Worm (Caenorhabditis elegans) whole organism, L2 larva: Measurements from ENCODE around the gene F17C11.26.

Experiments
- C34F6.9 ChIP-seq: fragments of 150-350 bp; optimal IDR thresholded peaks from 2 replicates; lab custom pipeline; 2014; ENCODE audit warnings: missing biosample characterization, missing genetic modification characterization
- F13H6.1 ChIP-seq: sonication (generic microtip); optimal IDR thresholded peaks from 2 replicates; lab custom pipeline; 2016; ENCODE audit warnings: missing genetic modification characterization, missing compliant biosample characterization
- Y55F3AM.14 ChIP-seq: fragments of 200-800 bp; sonication (Bioruptor generic); optimal IDR thresholded peaks from 2 replicates; lab custom pipeline; 2018; ENCODE audit warnings: mild to moderate bottlenecking, missing genetic modification characterization, missing compliant biosample characterization
- alr-1 ChIP-seq: fragments of 150-350 bp; optimal IDR thresholded peaks from 2 replicates; lab custom pipeline; 2014; ENCODE audit warnings: missing biosample characterization, missing genetic modification characterization
- aly-2 ChIP-seq: fragments of 150-350 bp; optimal IDR thresholded peaks from 2 replicates; lab custom pipeline; 2014; ENCODE audit warnings: missing biosample characterization, missing genetic modification characterization
- ama-1 ChIP-seq: fragments of 150-350 bp; optimal IDR thresholded peaks from 2 replicates; lab custom pipeline; 2018; ENCODE audit warnings: inconsistent platforms
- blmp-1 ChIP-seq: sonication (generic microtip); optimal IDR thresholded peaks from 2 replicates; lab custom pipeline; 2017; ENCODE audit warnings: missing genetic modification characterization, mild to moderate bottlenecking, missing compliant biosample characterization, antibody characterized with exemption, moderate library complexity; ENCODE audit not compliant: insufficient read depth
- crh-2 ChIP-seq: sonication (generic microtip); optimal IDR thresholded peaks from 2 replicates; lab custom pipeline; 2017; ENCODE audit warnings: missing biosample characterization, missing genetic modification characterization
- dmd-4 ChIP-seq: sonication (generic microtip); optimal IDR thresholded peaks from 2 replicates; lab custom pipeline; 2017; ENCODE audit warnings: missing biosample characterization, missing genetic modification characterization
- egl-27 ChIP-seq: sonication (generic microtip); optimal IDR thresholded peaks from 3 replicates; lab custom pipeline; 2017; ENCODE audit warnings: missing biosample characterization, missing genetic modification reagents, missing genetic modification characterization
- elt-3 ChIP-seq: sonication (generic microtip); optimal IDR thresholded peaks from 2 replicates; lab custom pipeline; 2017; ENCODE audit warnings: missing biosample characterization, missing genetic modification characterization
- fos-1 ChIP-seq: fragments of 150-350 bp; optimal IDR thresholded peaks from 2 replicates; lab custom pipeline; 2014; ENCODE audit warnings: missing biosample characterization, missing genetic modification characterization
- gmeb-1 ChIP-seq: fragments of 150-350 bp; optimal IDR thresholded peaks from 2 replicates; lab custom pipeline; 2014; ENCODE audit warnings: missing biosample characterization, missing genetic modification characterization
- lin-11 ChIP-seq: fragments of 150-350 bp; sonication (generic microtip); optimal IDR thresholded peaks from 2 replicates; lab custom pipeline; 2014; ENCODE audit warnings: missing biosample characterization, missing genetic modification characterization, inconsistent platforms, mixed read lengths
- lin-13 ChIP-seq: fragments of 150-350 bp; optimal IDR thresholded peaks from 2 replicates; lab custom pipeline; 2014; ENCODE audit warnings: missing biosample characterization, missing genetic modification reagents, missing genetic modification characterization
- lsy-2 ChIP-seq, 2 experiments: fragments of 150-350 bp in 1 of 2; sonication (generic microtip) in 1 of 2; optimal IDR thresholded peaks; 2 replicates each; lab custom pipeline; 2014 to 2017; ENCODE audit warnings: missing biosample characterization in 2 of 2, missing genetic modification characterization in 2 of 2
- mab-5 ChIP-seq: fragments of 150-350 bp; optimal IDR thresholded peaks from 2 replicates; lab custom pipeline; 2014; ENCODE audit warnings: missing biosample characterization, missing genetic modification characterization
- mdl-1 ChIP-seq, 2 experiments: fragments of 150-350 bp in 1 of 2; sonication (generic microtip) in 1 of 2; optimal IDR thresholded peaks; 2 replicates each; lab custom pipeline; 2017; ENCODE audit warnings: missing biosample characterization in 2 of 2, missing genetic modification characterization in 2 of 2
- nhr-10 ChIP-seq: sonication (generic microtip); optimal IDR thresholded peaks from 2 replicates; lab custom pipeline; 2017; ENCODE audit warnings: missing biosample characterization, missing genetic modification characterization
- nhr-12 ChIP-seq: fragments of 150-350 bp; optimal IDR thresholded peaks from 2 replicates; lab custom pipeline; 2014; ENCODE audit warnings: missing biosample characterization, missing genetic modification characterization
- nhr-129 ChIP-seq: fragments of 150-350 bp; optimal IDR thresholded peaks from 2 replicates; lab custom pipeline; 2014; ENCODE audit warnings: missing biosample characterization, missing genetic modification characterization
- nhr-21 ChIP-seq: fragments of 150-350 bp; optimal IDR thresholded peaks from 2 replicates; lab custom pipeline; 2014; ENCODE audit warnings: missing biosample characterization, missing genetic modification characterization
- nhr-23 ChIP-seq: fragments of 150-350 bp; optimal IDR thresholded peaks from 2 replicates; lab custom pipeline; 2014; ENCODE audit warnings: missing biosample characterization, missing genetic modification reagents, missing genetic modification characterization
- nhr-237 ChIP-seq: fragments of 150-350 bp; optimal IDR thresholded peaks from 2 replicates; lab custom pipeline; 2014; ENCODE audit warnings: missing biosample characterization, missing genetic modification characterization
- nhr-25 ChIP-seq: fragments of 150-350 bp; sonication (generic microtip); optimal IDR thresholded peaks from 3 replicates; lab custom pipeline; 2014; ENCODE audit warnings: missing biosample characterization, missing genetic modification characterization
- nhr-6 ChIP-seq: fragments of 150-350 bp; optimal IDR thresholded peaks from 2 replicates; lab custom pipeline; 2014; ENCODE audit warnings: missing biosample characterization, missing genetic modification characterization
- nhr-77 ChIP-seq: fragments of 150-350 bp; optimal IDR thresholded peaks from 2 replicates; lab custom pipeline; 2014; ENCODE audit warnings: missing biosample characterization, missing genetic modification characterization
- peb-1 ChIP-seq: fragments of 150-350 bp; optimal IDR thresholded peaks from 2 replicates; lab custom pipeline; 2014; ENCODE audit warnings: missing biosample characterization, missing genetic modification characterization
- skn-1 ChIP-seq: sonication (generic microtip); optimal IDR thresholded peaks from 2 replicates; lab custom pipeline; 2017; ENCODE audit warnings: missing biosample characterization, missing genetic modification characterization
- sma-3 ChIP-seq: sonication (generic microtip); optimal IDR thresholded peaks from 2 replicates; lab custom pipeline; 2016; ENCODE audit warnings: missing genetic modification reagents, missing genetic modification characterization, missing compliant biosample characterization
- sma-9 ChIP-seq, 2 experiments: fragments of 150-350 bp in 1 of 2; sonication (generic microtip) in 1 of 2; optimal IDR thresholded peaks; 2 replicates each; lab custom pipeline; 2014 to 2016; ENCODE audit warnings: missing genetic modification characterization in 2 of 2, mild to moderate bottlenecking in 1 of 2, missing biosample characterization in 1 of 2, missing compliant biosample characterization in 1 of 2, missing genetic modification reagents in 1 of 2, moderate library complexity in 1 of 2
- snpc-4 ChIP-seq: fragments of 150-350 bp; optimal IDR thresholded peaks from 2 replicates; lab custom pipeline; 2014; ENCODE audit warnings: missing biosample characterization, missing genetic modification characterization
- unc-39 ChIP-seq: fragments of 150-350 bp; optimal IDR thresholded peaks from 2 replicates; lab custom pipeline; 2014; ENCODE audit warnings: missing biosample characterization, missing genetic modification characterization
- unc-55 ChIP-seq: fragments of 150-350 bp; sonication (generic microtip); optimal IDR thresholded peaks from 3 replicates; lab custom pipeline; 2014; ENCODE audit warnings: missing biosample characterization, missing genetic modification reagents, missing genetic modification characterization
- unc-62 ChIP-seq: fragments of 150-350 bp; optimal IDR thresholded peaks from 2 replicates; lab custom pipeline; 2014; ENCODE audit warnings: missing biosample characterization, missing genetic modification reagents, missing genetic modification characterization
- zag-1 ChIP-seq: fragments of 150-350 bp; optimal IDR thresholded peaks from 2 replicates; lab custom pipeline; 2014; ENCODE audit warnings: missing biosample characterization, missing genetic modification characterization
- ztf-1 ChIP-seq: fragments of 200-800 bp; sonication (Bioruptor generic); conservative IDR thresholded peaks from 2 replicates; pipeline ENCODE4 v1.3.6; 2022; ENCODE audit warnings: missing genetic modification characterization, missing compliant biosample characterization
- ztf-11 ChIP-seq: sonication (generic microtip); optimal IDR thresholded peaks from 2 replicates; lab custom pipeline; 2017; ENCODE audit warnings: missing biosample characterization, missing genetic modification characterization
- ztf-4 ChIP-seq: fragments of 150-350 bp; optimal IDR thresholded peaks from 2 replicates; lab custom pipeline; 2014; ENCODE audit warnings: missing biosample characterization, missing genetic modification characterization

Gene F17C11.26

DNA sequence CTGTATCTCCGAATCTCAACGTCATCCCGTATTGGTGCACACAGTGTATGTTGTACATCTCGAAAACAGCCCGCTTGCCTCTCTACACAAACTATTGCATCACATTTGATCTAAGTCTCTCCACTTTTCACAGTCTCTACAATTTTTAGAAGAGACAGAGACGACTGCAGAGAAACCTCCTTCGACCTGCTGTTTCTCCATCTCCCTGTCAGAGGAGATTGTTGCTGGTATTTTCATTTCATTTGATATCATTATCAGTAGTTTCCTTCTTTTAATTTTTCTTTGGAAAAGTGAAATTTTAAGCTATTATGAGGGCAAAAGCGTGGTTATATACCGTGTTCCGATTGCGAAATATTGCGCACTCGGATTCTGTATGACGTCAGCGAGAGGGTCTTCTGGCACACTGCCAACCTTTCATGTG lies 669 bp upstream of the F17C11.26 start:
- TF ChIP-seq fos-1 (tag; lab: Kevin White, UChicago) = peak; percentile 74
- peak; percentile 75 for TF ChIP-seq egl-27 (tag; lab: Kevin White, UChicago)
- peak; percentile 62 for TF ChIP-seq gmeb-1 (tag; lab: Kevin White, UChicago)
- TF ChIP-seq nhr-10 = no peak
- peak; percentile 45 for TF ChIP-seq nhr-25 (tag; lab: Kevin White, UChicago)
- no peak for TF ChIP-seq aly-2 (tag; lab: Kevin White, UChicago)
- TF ChIP-seq crh-2 = peak; percentile 81
- TF ChIP-seq unc-55 = peak; percentile 59
- TF ChIP-seq alr-1 (tag; lab: Kevin White, UChicago) = no peak
- TF ChIP-seq blmp-1 (tag; lab: Kevin White, UChicago) = peak; percentile 71
- no peak for TF ChIP-seq nhr-12 (tag; lab: Kevin White, UChicago)
- no peak for TF ChIP-seq nhr-6 (tag; lab: Kevin White, UChicago)
- TF ChIP-seq unc-39 (tag; lab: Kevin White, UChicago) = no peak
- TF ChIP-seq elt-3 (tag; lab: Kevin White, UChicago) = no peak
- TF ChIP-seq ztf-4 (tag; lab: Kevin White, UChicago) = peak; percentile 48
- no peak for TF ChIP-seq nhr-237 (tag; lab: Kevin White, UChicago)
- TF ChIP-seq ztf-11 (tag; lab: Kevin White, UChicago) = no peak
- TF ChIP-seq lsy-2 (tag; optimal IDR thresholded peaks at IDR 0.05; lab: Kevin White, UChicago) = peak in 1 of 2 experiments; percentile 65
- TF ChIP-seq zag-1 (tag; lab: Kevin White, UChicago) = peak; percentile 27
- peak; percentile 100 for TF ChIP-seq nhr-129 (tag; lab: Kevin White, UChicago)
- TF ChIP-seq lin-13 = peak; percentile 39
- TF ChIP-seq nhr-21 (tag; lab: Kevin White, UChicago) = peak; percentile 56
- TF ChIP-seq skn-1 = peak; percentile 75
- no peak for TF ChIP-seq nhr-77 (tag; lab: Kevin White, UChicago)
- peak; percentile 67 for TF ChIP-seq sma-9 (GFP tag; optimal IDR thresholded peaks at IDR 0.05; lab: Kevin White, UChicago)
- no peak for TF ChIP-seq sma-9 (tag; optimal IDR thresholded peaks at IDR 0.05; lab: Kevin White, UChicago)
- no peak for TF ChIP-seq nhr-23
- no peak for TF ChIP-seq mab-5 (tag; lab: Kevin White, UChicago)
- peak; percentile 34 for TF ChIP-seq ama-1 (lab: Kevin White, UChicago)
- TF ChIP-seq F13H6.1 (tag; lab: Kevin White, UChicago) = peak; percentile 77
- TF ChIP-seq Y55F3AM.14 (GFP tag; lab: Kevin White, UChicago) = peak; percentile 77
- peak; percentile 75 for TF ChIP-seq C34F6.9 (tag; lab: Kevin White, UChicago)
- TF ChIP-seq mdl-1 (tag; optimal IDR thresholded peaks at IDR 0.05; lab: Kevin White, UChicago) = peak in 1 of 2 experiments; percentile 24
- TF ChIP-seq sma-3 (GFP tag; lab: Kevin White, UChicago) = peak; percentile 72

DNA sequence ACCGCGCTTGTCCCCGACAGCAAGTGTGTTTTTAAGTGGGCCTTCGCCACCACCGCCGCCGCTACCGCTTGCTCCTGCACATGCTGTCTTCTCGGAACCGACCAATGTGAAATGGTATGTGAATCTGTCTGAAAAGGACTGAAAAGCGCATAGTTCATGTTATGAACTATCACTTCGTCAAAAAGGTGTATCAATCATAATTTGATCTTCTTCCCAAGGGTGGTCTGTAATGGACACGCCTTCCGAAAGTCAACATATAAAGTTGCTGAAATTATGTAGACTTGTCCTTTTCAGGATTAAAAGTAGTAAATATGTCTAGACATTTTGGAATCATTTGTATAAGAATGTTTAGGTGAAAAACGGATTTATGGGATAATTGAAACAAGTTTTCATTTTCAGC lies 911 bp downstream of the F17C11.26 start, which contains the start of gene zip-9:
TSS of gene zip-9 (plus strand) at position 301 of the 400 bp plus-strand sequence.
- TF ChIP-seq skn-1 (no peak), peb-1 (tag; lab: Kevin White, UChicago) (no peak), ztf-1 (GFP tag; lab: Robert Waterston, UW) (no peak), aly-2 (tag; lab: Kevin White, UChicago) (no peak), nhr-10 (no peak), dmd-4 (tag; lab: Kevin White, UChicago) (no peak), sma-3 (GFP tag; lab: Kevin White, UChicago) (no peak), nhr-12 (tag; lab: Kevin White, UChicago) (no peak), nhr-25 (tag; lab: Kevin White, UChicago) (no peak), snpc-4 (tag; lab: Kevin White, UChicago) (no peak), crh-2 (no peak), nhr-129 (tag; lab: Kevin White, UChicago) (no peak), ztf-11 (tag; lab: Kevin White, UChicago) (no peak), C34F6.9 (tag; lab: Kevin White, UChicago) (no peak), egl-27 (tag; lab: Kevin White, UChicago) (no peak), unc-62 (GFP tag; lab: Kevin White, UChicago) (no peak), mab-5 (tag; lab: Kevin White, UChicago) (no peak), ama-1 (lab: Kevin White, UChicago) (no peak), lin-11 (tag; lab: Kevin White, UChicago) (no peak)
